In genomic region chr2L:7799804-7800433, dm6 we compare ENCODE assay signal across 1 fruit fly cellular context.
TF ChIP-seq lines count a peak whose summit lies in the region.

Gene Herp, minus strand, starts transcription at chr2L:7800058.
Gene r2d2, plus strand, starts transcription at chr2L:7800147.

TF ChIP-seq in whole organism, embryonic, 481 proteins besides CTCF, POLR2A, EP300 and RAD21 (continued from another document and continues in another):
- peak; percentile 85 for TF ChIP-seq CG12104 (GFP tag; optimal IDR thresholded peaks at IDR 0.05; lab: Kevin White, UChicago)
- TF ChIP-seq CG15011 (GFP tag; optimal IDR thresholded peaks at IDR 0.05; lab: Kevin White, UChicago), result peak; percentile 76
- peak; percentile 73 for TF ChIP-seq CG18476 (GFP tag; optimal IDR thresholded peaks at IDR 0.05; lab: Kevin White, UChicago)
- TF ChIP-seq CG32772 (GFP tag; IDR thresholded peaks at IDR 0.05; lab: Robert Waterston, UW), result peak; percentile 92
- TF ChIP-seq CG9876 (GFP tag; optimal IDR thresholded peaks at IDR 0.05; lab: Kevin White, UChicago), result peak; percentile 90
- peak; percentile 88 for TF ChIP-seq CG15514 (GFP tag; optimal IDR thresholded peaks at IDR 0.05; lab: Kevin White, UChicago)
- peak; percentile 76 for TF ChIP-seq CG2202 (tag; optimal IDR thresholded peaks at IDR 0.05; lab: Kevin White, UChicago)
- peak; percentile 82 for TF ChIP-seq knrl (GFP tag; IDR thresholded peaks at IDR 0.05; lab: Robert Waterston, UW; ENCODE audit: partially characterized antibody)
- peak; percentile 83 for TF ChIP-seq CG16815 (GFP tag; optimal IDR thresholded peaks at IDR 0.05; lab: Kevin White, UChicago)
- TF ChIP-seq CG18619 (GFP tag; optimal IDR thresholded peaks at IDR 0.05; lab: Kevin White, UChicago), result peak; percentile 91
- TF ChIP-seq pho (GFP tag; optimal IDR thresholded peaks at IDR 0.05; lab: Kevin White, UChicago), result peak; percentile 95
- TF ChIP-seq corto (GFP tag; optimal IDR thresholded peaks at IDR 0.05; lab: Kevin White, UChicago), result peak; percentile 48
- peak; percentile 87 for TF ChIP-seq Nf-YC (tag; optimal IDR thresholded peaks at IDR 0.05; lab: Kevin White, UChicago)
- peak; percentile 99 for TF ChIP-seq Med (GFP tag; lab: Kevin White, UChicago)
- peak; percentile 90 for TF ChIP-seq CG9215 (GFP tag; IDR thresholded peaks at IDR 0.05; lab: Robert Waterston, UW)
- TF ChIP-seq Chrac-16 (GFP tag; optimal IDR thresholded peaks at IDR 0.05; lab: Kevin White, UChicago), result peak; percentile 90
- TF ChIP-seq gem (tag; optimal IDR thresholded peaks at IDR 0.05; lab: Kevin White, UChicago), result peak; percentile 93
- TF ChIP-seq Meics (GFP tag; optimal IDR thresholded peaks at IDR 0.05; lab: Kevin White, UChicago), result peak; percentile 92
- TF ChIP-seq HLH54F (GFP tag; optimal IDR thresholded peaks at IDR 0.05; lab: Kevin White, UChicago), result peak; percentile 95
- peak; percentile 79 for TF ChIP-seq Oaz (GFP tag; IDR thresholded peaks at IDR 0.05; lab: Robert Waterston, UW)
- peak; percentile 86 for TF ChIP-seq HLH3B (GFP tag; IDR thresholded peaks at IDR 0.05; lab: Robert Waterston, UW)
- peak; percentile 91 for TF ChIP-seq Ptx1 (GFP tag; IDR thresholded peaks at IDR 0.05; lab: Robert Waterston, UW)
- TF ChIP-seq repo (GFP tag; optimal IDR thresholded peaks at IDR 0.05; lab: Kevin White, UChicago), result peak; percentile 90
- TF ChIP-seq CG12071 (GFP tag; optimal IDR thresholded peaks at IDR 0.05; lab: Kevin White, UChicago), result peak; percentile 84
- peak; percentile 12 for TF ChIP-seq Dp (GFP tag; optimal IDR thresholded peaks at IDR 0.05; lab: Kevin White, UChicago)
- peak; percentile 89 for TF ChIP-seq CG2712 (tag; optimal IDR thresholded peaks at IDR 0.05; lab: Kevin White, UChicago)
- peak; percentile 86 for TF ChIP-seq CG10147 (GFP tag; optimal IDR thresholded peaks at IDR 0.05; lab: Kevin White, UChicago)
- TF ChIP-seq ttk (GFP tag; IDR thresholded peaks at IDR 0.05; lab: Robert Waterston, UW), result peak; percentile 76
- TF ChIP-seq sens-2 (GFP tag; IDR thresholded peaks at IDR 0.05; lab: Robert Waterston, UW), result peak; percentile 43; the same call in 1 of the 2 replicates
- TF ChIP-seq CG10462 (GFP tag; optimal IDR thresholded peaks at IDR 0.05; lab: Kevin White, UChicago), result peak; percentile 60
- peak; percentile 68 for TF ChIP-seq pzg (GFP tag; optimal IDR thresholded peaks at IDR 0.05; lab: Kevin White, UChicago)
- peak; percentile 67; the same call in 1 of the 3 replicates for TF ChIP-seq otp (GFP tag; IDR thresholded peaks at IDR 0.05; lab: Robert Waterston, UW)
- peak; percentile 90 for TF ChIP-seq lmd (GFP tag; IDR thresholded peaks at IDR 0.05; lab: Robert Waterston, UW)
- TF ChIP-seq sqz (GFP tag; optimal IDR thresholded peaks at IDR 0.05; lab: Kevin White, UChicago), result peak; percentile 75
- TF ChIP-seq Sry-β (GFP tag; optimal IDR thresholded peaks at IDR 0.05; lab: Kevin White, UChicago), result peak; percentile 98
- TF ChIP-seq ftz-f1 (GFP tag; optimal IDR thresholded peaks at IDR 0.05; lab: Kevin White, UChicago), result peak; percentile 61
- TF ChIP-seq HmgD (GFP tag; optimal IDR thresholded peaks at IDR 0.05; lab: Kevin White, UChicago), result peak; percentile 97
- peak; percentile 81 for TF ChIP-seq CG14050 (GFP tag; IDR thresholded peaks at IDR 0.05; lab: Robert Waterston, UW)
- peak; percentile 83; the same call in 2 of the 3 replicates for TF ChIP-seq Mrtf (GFP tag; IDR thresholded peaks at IDR 0.05; lab: Robert Waterston, UW)
- no peak for TF ChIP-seq CG8478 (optimal IDR thresholded peaks at IDR 0.05; lab: Kevin White, UChicago)
- peak; percentile 89 for TF ChIP-seq Myb (GFP tag; optimal IDR thresholded peaks at IDR 0.05; lab: Kevin White, UChicago)
- peak; percentile 85; the same call in 2 of the 3 replicates for TF ChIP-seq CG11093 (GFP tag; IDR thresholded peaks at IDR 0.05; lab: Robert Waterston, UW)
- TF ChIP-seq bsh (GFP tag; optimal IDR thresholded peaks at IDR 0.05; lab: Kevin White, UChicago), result peak in 1 of 2 experiments; percentile 85
- peak; percentile 75 for TF ChIP-seq Blimp-1 (GFP tag; optimal IDR thresholded peaks at IDR 0.05; lab: Kevin White, UChicago)
- peak; percentile 73 for TF ChIP-seq hbn (GFP tag; IDR thresholded peaks at IDR 0.05; lab: Robert Waterston, UW; ENCODE audit: partially characterized antibody)
- no peak for TF ChIP-seq zf30C (GFP tag; optimal IDR thresholded peaks at IDR 0.05; lab: Kevin White, UChicago)
- peak; percentile 68 for TF ChIP-seq CG8359 (GFP tag; optimal IDR thresholded peaks at IDR 0.05; lab: Kevin White, UChicago; ENCODE audit: borderline replicate concordance)
- TF ChIP-seq slou (GFP tag; optimal IDR thresholded peaks at IDR 0.05; lab: Kevin White, UChicago), result peak; percentile 91
- TF ChIP-seq crol (GFP tag; IDR thresholded peaks at IDR 0.05; lab: Robert Waterston, UW), result peak; percentile 53; the same call in 1 of the 2 replicates
- peak; percentile 81 for TF ChIP-seq CG34224 (GFP tag; IDR thresholded peaks at IDR 0.05; lab: Robert Waterston, UW; ENCODE audit: partially characterized antibody)
- peak; percentile 90 for TF ChIP-seq CG11504 (tag; optimal IDR thresholded peaks at IDR 0.05; lab: Kevin White, UChicago)
- TF ChIP-seq CG7987 (GFP tag; optimal IDR thresholded peaks at IDR 0.05; lab: Kevin White, UChicago), result peak; percentile 82
- TF ChIP-seq CG6175 (GFP tag; IDR thresholded peaks at IDR 0.05; lab: Robert Waterston, UW), result peak; percentile 84
- TF ChIP-seq CG17802 (tag; optimal IDR thresholded peaks at IDR 0.05; lab: Kevin White, UChicago), result peak; percentile 65
- peak; percentile 86 for TF ChIP-seq CG11085 (GFP tag; IDR thresholded peaks at IDR 0.05; lab: Robert Waterston, UW)
- peak; percentile 91 for TF ChIP-seq CG14014 (GFP tag; IDR thresholded peaks at IDR 0.05; lab: Robert Waterston, UW)
- peak; percentile 83 for TF ChIP-seq vvl (GFP tag; IDR thresholded peaks at IDR 0.05; lab: Robert Waterston, UW)
- TF ChIP-seq MTF-1 (GFP tag; optimal IDR thresholded peaks at IDR 0.05; lab: Kevin White, UChicago; ENCODE audit: borderline replicate concordance), result peak; percentile 61
- peak; percentile 88 for TF ChIP-seq CG8924 (tag; optimal IDR thresholded peaks at IDR 0.05; lab: Kevin White, UChicago)
- TF ChIP-seq zen2 (GFP tag; IDR thresholded peaks at IDR 0.05; lab: Robert Waterston, UW; ENCODE audit: partially characterized antibody), result peak; percentile 47; the same call in 1 of the 3 replicates
- TF ChIP-seq D (optimal IDR thresholded peaks at IDR 0.05; lab: Kevin White, UChicago), result no peak
- peak; percentile 82 for TF ChIP-seq D (GFP tag; optimal IDR thresholded peaks at IDR 0.05; lab: Kevin White, UChicago)
- TF ChIP-seq CG6654 (GFP tag; optimal IDR thresholded peaks at IDR 0.05; lab: Kevin White, UChicago), result peak; percentile 66
- TF ChIP-seq CG15073 (GFP tag; optimal IDR thresholded peaks at IDR 0.05; lab: Kevin White, UChicago), result peak; percentile 55
- peak; percentile 59 for TF ChIP-seq E2f2 (GFP tag; IDR thresholded peaks at IDR 0.05; lab: Robert Waterston, UW)
- peak; percentile 52 for TF ChIP-seq CG1529 (GFP tag; optimal IDR thresholded peaks at IDR 0.05; lab: Kevin White, UChicago)
- TF ChIP-seq croc (GFP tag; conservative IDR thresholded peaks at IDR 0.05; lab: Robert Waterston, UW), result peak; percentile 70
- peak; percentile 89 for TF ChIP-seq az2 (GFP tag; optimal IDR thresholded peaks at IDR 0.05; lab: Kevin White, UChicago)
- peak; percentile 45 for TF ChIP-seq CG2129 (GFP tag; IDR thresholded peaks at IDR 0.05; lab: Robert Waterston, UW; ENCODE audit: partially characterized antibody)
- TF ChIP-seq Dad (GFP tag; optimal IDR thresholded peaks at IDR 0.05; lab: Kevin White, UChicago), result peak; percentile 91
- TF ChIP-seq Drgx (GFP tag; IDR thresholded peaks at IDR 0.05; lab: Robert Waterston, UW), result peak; percentile 84
- TF ChIP-seq abd-A (tag; optimal IDR thresholded peaks at IDR 0.05; lab: Kevin White, UChicago), result no peak
- TF ChIP-seq CG4854 (GFP tag; optimal IDR thresholded peaks at IDR 0.05; lab: Kevin White, UChicago), result peak; percentile 73
- peak; percentile 79; the same call in 1 of the 2 replicates for TF ChIP-seq Awh (GFP tag; IDR thresholded peaks at IDR 0.05; lab: Robert Waterston, UW)
- TF ChIP-seq fd3F (GFP tag; optimal IDR thresholded peaks at IDR 0.05; lab: Kevin White, UChicago), result peak; percentile 84
- TF ChIP-seq Hsf (GFP tag; optimal IDR thresholded peaks at IDR 0.05; lab: Kevin White, UChicago), result peak; percentile 93
- TF ChIP-seq gcm2 (GFP tag; optimal IDR thresholded peaks at IDR 0.05; lab: Kevin White, UChicago), result peak; percentile 75
- peak; percentile 88 for TF ChIP-seq CG18262 (tag; optimal IDR thresholded peaks at IDR 0.05; lab: Kevin White, UChicago)
- peak; percentile 34 for TF ChIP-seq pros (GFP tag; optimal IDR thresholded peaks at IDR 0.05; lab: Kevin White, UChicago)
- TF ChIP-seq fd64A (GFP tag; optimal IDR thresholded peaks at IDR 0.05; lab: Kevin White, UChicago), result peak; percentile 74
- TF ChIP-seq H15 (GFP tag; IDR thresholded peaks at IDR 0.05; lab: Robert Waterston, UW), result peak; percentile 82
- TF ChIP-seq CG6791 (GFP tag; IDR thresholded peaks at IDR 0.05; lab: Robert Waterston, UW; ENCODE audit: partially characterized antibody), result peak; percentile 58; the same call in 2 of the 3 replicates
- TF ChIP-seq Stat92E (GFP tag; optimal IDR thresholded peaks at IDR 0.05; lab: Kevin White, UChicago), result peak in 1 of 3 experiments; percentile 66
- peak; percentile 75 for TF ChIP-seq Hand (GFP tag; optimal IDR thresholded peaks at IDR 0.05; lab: Kevin White, UChicago)
- peak; percentile 91 for TF ChIP-seq Atf3 (GFP tag; optimal IDR thresholded peaks at IDR 0.05; lab: Kevin White, UChicago)
- peak; percentile 85 for TF ChIP-seq CG16863 (GFP tag; optimal IDR thresholded peaks at IDR 0.05; lab: Kevin White, UChicago)
- peak; percentile 63; the same call in 1 of the 3 replicates for TF ChIP-seq Opbp (GFP tag; IDR thresholded peaks at IDR 0.05; lab: Robert Waterston, UW; ENCODE audit: partially characterized antibody)
- 0 out of 3 replicates have a peak, but pooled peaks have one; percentile 7 for TF ChIP-seq CG2199 (GFP tag; IDR thresholded peaks at IDR 0.05; lab: Robert Waterston, UW)
- peak; percentile 93 for TF ChIP-seq Dll (GFP tag; IDR thresholded peaks at IDR 0.05; lab: Robert Waterston, UW; ENCODE audit: partially characterized antibody)
- TF ChIP-seq ssp (GFP tag; IDR thresholded peaks at IDR 0.05; lab: Robert Waterston, UW), result peak; percentile 75
- TF ChIP-seq CG17186 (GFP tag; optimal IDR thresholded peaks at IDR 0.05; lab: Kevin White, UChicago), result peak; percentile 82
- peak; percentile 90 for TF ChIP-seq phol (tag; optimal IDR thresholded peaks at IDR 0.05; lab: Kevin White, UChicago)
- peak; percentile 52; the same call in 1 of the 2 replicates for TF ChIP-seq Lim3 (GFP tag; IDR thresholded peaks at IDR 0.05; lab: Robert Waterston, UW)
- TF ChIP-seq ap (GFP tag; IDR thresholded peaks at IDR 0.05; lab: Robert Waterston, UW), result peak; percentile 55; the same call in 1 of the 2 replicates
- TF ChIP-seq her (GFP tag; optimal IDR thresholded peaks at IDR 0.05; lab: Kevin White, UChicago), result peak; percentile 92
- TF ChIP-seq Spps (tag; optimal IDR thresholded peaks at IDR 0.05; lab: Kevin White, UChicago), result peak; percentile 69
- TF ChIP-seq prd (optimal IDR thresholded peaks at IDR 0.05; lab: Kevin White, UChicago), result no peak
- TF ChIP-seq prd (GFP tag; IDR thresholded peaks at IDR 0.05; lab: Robert Waterston, UW), result peak; percentile 92
- TF ChIP-seq dysf (GFP tag; IDR thresholded peaks at IDR 0.05; lab: Robert Waterston, UW), result peak; percentile 94
- TF ChIP-seq gfzf (GFP tag; optimal IDR thresholded peaks at IDR 0.05; lab: Kevin White, UChicago), result peak; percentile 38
- peak in 1 of 2 experiments; percentile 88 for TF ChIP-seq eve (GFP tag; optimal IDR thresholded peaks at IDR 0.05; lab: Kevin White, UChicago)
- peak; percentile 95 for TF ChIP-seq gro (GFP tag; optimal IDR thresholded peaks at IDR 0.05; lab: Kevin White, UChicago)
- peak; percentile 93 for TF ChIP-seq CG2678 (tag; optimal IDR thresholded peaks at IDR 0.05; lab: Kevin White, UChicago)
- TF ChIP-seq danr (GFP tag; IDR thresholded peaks at IDR 0.05; lab: Robert Waterston, UW), result peak; percentile 71
- peak; percentile 94 for TF ChIP-seq CG1647 (GFP tag; optimal IDR thresholded peaks at IDR 0.05; lab: Kevin White, UChicago)
- TF ChIP-seq CG33213 (GFP tag; optimal IDR thresholded peaks at IDR 0.05; lab: Kevin White, UChicago), result peak; percentile 91
- peak; percentile 69 for TF ChIP-seq CG30431 (GFP tag; optimal IDR thresholded peaks at IDR 0.05; lab: Kevin White, UChicago)
- peak; percentile 61 for TF ChIP-seq CG3838 (GFP tag; optimal IDR thresholded peaks at IDR 0.05; lab: Kevin White, UChicago)
- peak; percentile 65; the same call in 2 of the 3 replicates for TF ChIP-seq CG3726 (GFP tag; IDR thresholded peaks at IDR 0.05; lab: Robert Waterston, UW)
- TF ChIP-seq CG18011 (GFP tag; optimal IDR thresholded peaks at IDR 0.05; lab: Kevin White, UChicago), result peak; percentile 61
- peak; percentile 44; the same call in 1 of the 3 replicates for TF ChIP-seq sr (GFP tag; IDR thresholded peaks at IDR 0.05; lab: Robert Waterston, UW)
- peak; percentile 65; the same call in 1 of the 2 replicates for TF ChIP-seq toy (GFP tag; IDR thresholded peaks at IDR 0.05; lab: Robert Waterston, UW)
- peak; percentile 79 for TF ChIP-seq cwo (GFP tag; optimal IDR thresholded peaks at IDR 0.05; lab: Kevin White, UChicago)
- TF ChIP-seq zfh1 (GFP tag; IDR thresholded peaks at IDR 0.05; lab: Robert Waterston, UW), result peak; percentile 86
- TF ChIP-seq ara (GFP tag; IDR thresholded peaks at IDR 0.05; lab: Robert Waterston, UW), result peak; percentile 76
- TF ChIP-seq lbe (GFP tag; optimal IDR thresholded peaks at IDR 0.05; lab: Kevin White, UChicago), result peak; percentile 8
- TF ChIP-seq Bdp1 (GFP tag; optimal IDR thresholded peaks at IDR 0.05; lab: Kevin White, UChicago), result peak; percentile 68
- peak; percentile 54; the same call in 1 of the 2 replicates for TF ChIP-seq MBD-R2 (GFP tag; IDR thresholded peaks at IDR 0.05; lab: Robert Waterston, UW)
- peak; percentile 83 for TF ChIP-seq CG8765 (GFP tag; IDR thresholded peaks at IDR 0.05; lab: Robert Waterston, UW)
- TF ChIP-seq CG7963 (GFP tag; IDR thresholded peaks at IDR 0.05; lab: Robert Waterston, UW; ENCODE audit: partially characterized antibody), result no peak
- TF ChIP-seq lov (optimal IDR thresholded peaks at IDR 0.05; lab: Kevin White, UChicago), result no peak
- no peak for TF ChIP-seq lov (GFP tag; IDR thresholded peaks at IDR 0.05; lab: Robert Waterston, UW)
- peak; percentile 91 for TF ChIP-seq Fer1 (GFP tag; optimal IDR thresholded peaks at IDR 0.05; lab: Kevin White, UChicago)
- TF ChIP-seq Hr3 (GFP tag; optimal IDR thresholded peaks at IDR 0.05; lab: Kevin White, UChicago), result peak; percentile 91
- TF ChIP-seq ewg (GFP tag; optimal IDR thresholded peaks at IDR 0.05; lab: Kevin White, UChicago), result peak; percentile 79
- TF ChIP-seq Max (GFP tag; optimal IDR thresholded peaks at IDR 0.05; lab: Kevin White, UChicago), result peak; percentile 92
